Fruit fly (Drosophila melanogaster): Measurements from ENCODE around the gene Prps.

DNA sequence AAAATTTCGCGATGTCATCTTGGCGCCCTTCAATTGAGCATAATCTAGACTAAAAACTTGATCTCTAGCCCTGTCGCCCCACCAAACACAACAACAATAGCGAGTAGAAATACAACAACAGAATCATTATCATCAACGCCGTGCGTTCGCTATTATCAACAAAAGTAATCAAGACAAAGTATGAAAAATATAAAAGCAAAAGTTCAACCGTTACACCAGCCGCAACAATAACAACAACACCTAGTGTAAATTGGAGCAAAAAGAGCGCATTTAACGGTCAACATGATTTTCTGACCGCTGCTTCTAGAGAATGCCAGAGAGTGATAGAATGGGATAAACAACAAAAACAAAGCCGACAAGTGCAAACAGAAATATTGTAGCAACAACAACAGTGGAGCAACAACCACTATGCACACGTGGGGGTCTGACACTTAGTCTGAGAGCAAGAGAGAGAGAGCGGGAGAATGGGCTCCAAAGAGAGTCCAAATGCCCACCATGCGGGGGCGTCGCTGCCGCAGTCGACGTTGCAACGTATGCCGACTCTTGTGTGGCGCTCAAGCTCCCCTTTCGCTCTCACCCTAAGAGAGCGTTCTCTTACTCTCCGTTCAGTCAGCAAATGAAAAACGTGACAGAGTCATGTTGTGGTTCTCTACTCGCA is 4.1 kb downstream of the Prps start:
- TF ChIP-seq CG5204 (GFP tag; optimal IDR thresholded peaks at IDR 0.05) (no peak), toe (GFP tag; optimal IDR thresholded peaks at IDR 0.05) (no peak), cnc (optimal IDR thresholded peaks at IDR 0.05) (peak in 1 of 2 experiments; percentile 54), CG12768 (GFP tag; optimal IDR thresholded peaks at IDR 0.05) (no peak), Crg-1 (GFP tag; optimal IDR thresholded peaks at IDR 0.05) (no peak), CG11617 (GFP tag; optimal IDR thresholded peaks at IDR 0.05) (no peak), CG7045 (GFP tag; optimal IDR thresholded peaks at IDR 0.05) (no peak), bab1 (GFP tag; optimal IDR thresholded peaks at IDR 0.05) (no peak), cic (GFP tag; optimal IDR thresholded peaks at IDR 0.05) (peak; percentile 88), Hr96 (GFP tag; optimal IDR thresholded peaks at IDR 0.05) (no peak), CG7101 (tag; optimal IDR thresholded peaks at IDR 0.05) (no peak), CG1620 (GFP tag; optimal IDR thresholded peaks at IDR 0.05) (no peak)

Measured in whole organism, adult.